Fruit fly (Drosophila melanogaster) whole organism, pupa: ENCODE measurements around the gene E2f1.

Source experiments
- CG10348 ChIP-seq: fragments of 200-800 bp; sonication (Bioruptor generic); IDR thresholded peaks from 2 replicates; pipeline ENCODE4 v1.3.6; 2022; ENCODE audit warnings: missing biosample characterization, missing genetic modification characterization
- CG12605 ChIP-seq: fragments of 200-800 bp; sonication (Bioruptor generic); IDR thresholded peaks from 2 replicates; pipeline ENCODE4 v1.3.6; 2022; ENCODE audit warnings: missing biosample characterization, missing genetic modification characterization
- CG13204 ChIP-seq: fragments of 200-800 bp; sonication (Bioruptor generic); optimal IDR thresholded peaks from 2 replicates; lab custom pipeline; 2018; ENCODE audit warnings: missing biosample characterization, mild to moderate bottlenecking, missing genetic modification characterization, moderate library complexity
- CG14655 ChIP-seq: fragments of 200-800 bp; sonication (Bioruptor generic); optimal IDR thresholded peaks from 3 replicates; lab custom pipeline; 2017; ENCODE audit warnings: mild to moderate bottlenecking, missing biosample characterization, missing genetic modification reagents, missing genetic modification characterization
- CG15710 ChIP-seq: fragments of 200-800 bp; sonication (Bioruptor generic); optimal IDR thresholded peaks from 2 replicates; lab custom pipeline; 2018; ENCODE audit warnings: missing biosample characterization, mild to moderate bottlenecking, missing genetic modification characterization, moderate library complexity
- CG17806 ChIP-seq: fragments of 200-800 bp; sonication (Bioruptor generic); optimal IDR thresholded peaks from 2 replicates; lab custom pipeline; 2018; ENCODE audit warnings: missing biosample characterization, mild to moderate bottlenecking, missing genetic modification characterization, moderate library complexity
- CG32121 ChIP-seq: fragments of 200-800 bp; sonication (Bioruptor generic); IDR thresholded peaks from 2 replicates; pipeline ENCODE4 v1.3.6; 2022; ENCODE audit warnings: missing biosample characterization, missing genetic modification characterization
- CG34367 ChIP-seq: fragments of 200-800 bp; sonication (Bioruptor generic); optimal IDR thresholded peaks from 2 replicates; lab custom pipeline; 2018; ENCODE audit warnings: missing biosample characterization, mild to moderate bottlenecking, missing genetic modification characterization
- CG4496 ChIP-seq: fragments of 200-800 bp; sonication (Bioruptor generic); IDR thresholded peaks from 3 replicates; pipeline ENCODE4 v1.3.6; 2022; ENCODE audit warnings: missing biosample characterization, missing genetic modification characterization
- CG8159 ChIP-seq: fragments of 200-800 bp; sonication (Bioruptor generic); optimal IDR thresholded peaks from 3 replicates; lab custom pipeline; 2018; ENCODE audit warnings: missing biosample characterization, mild to moderate bottlenecking, missing genetic modification characterization, moderate library complexity
- CG8301 ChIP-seq: fragments of 200-800 bp; sonication (Bioruptor generic); optimal IDR thresholded peaks from 2 replicates; lab custom pipeline; 2018; ENCODE audit warnings: missing biosample characterization, mild to moderate bottlenecking, missing genetic modification characterization
- CG9948 ChIP-seq: fragments of 200-800 bp; sonication (Bioruptor generic); optimal IDR thresholded peaks from 2 replicates; lab custom pipeline; 2018; ENCODE audit warnings: missing biosample characterization, mild to moderate bottlenecking, missing genetic modification characterization, moderate library complexity
- D1 ChIP-seq: fragments of 200-800 bp; sonication (Bioruptor generic); optimal IDR thresholded peaks from 2 replicates; lab custom pipeline; 2018; ENCODE audit warnings: missing biosample characterization, mild to moderate bottlenecking, missing genetic modification characterization, moderate library complexity
- EcR ChIP-seq: fragments of 200-800 bp; sonication (Bioruptor generic); optimal IDR thresholded peaks from 3 replicates; lab custom pipeline; 2019; ENCODE audit warnings: missing biosample characterization, missing genetic modification characterization, mild to moderate bottlenecking, moderate library complexity, missing genetic modification reagents
- Ets98B ChIP-seq: fragments of 200-800 bp; sonication (Bioruptor generic); IDR thresholded peaks from 2 replicates; pipeline ENCODE4 v1.3.6; 2022; ENCODE audit warnings: missing biosample characterization, missing genetic modification characterization
- Pif1A ChIP-seq: fragments of 200-800 bp; sonication (Bioruptor generic); optimal IDR thresholded peaks from 3 replicates; lab custom pipeline; 2016; ENCODE audit warnings: missing biosample characterization, missing genetic modification characterization
- Pif1B ChIP-seq: fragments of 200-800 bp; sonication (Bioruptor generic); optimal IDR thresholded peaks from 3 replicates; lab custom pipeline; 2016; ENCODE audit warnings: missing biosample characterization, missing genetic modification characterization
- Snoo ChIP-seq: fragments of 200-800 bp; sonication (Bioruptor generic); optimal IDR thresholded peaks from 3 replicates; lab custom pipeline; 2017; ENCODE audit warnings: missing biosample characterization, mild to moderate bottlenecking, missing genetic modification characterization, inconsistent platforms
- fd96Ca ChIP-seq: fragments of 200-800 bp; sonication (Bioruptor generic); IDR thresholded peaks from 3 replicates; pipeline ENCODE4 v1.3.6; 2022; ENCODE audit warnings: missing biosample characterization, missing genetic modification characterization
- gl ChIP-seq: fragments of 200-800 bp; sonication (Bioruptor generic); optimal IDR thresholded peaks from 2 replicates; lab custom pipeline; 2018; ENCODE audit warnings: missing biosample characterization, mild to moderate bottlenecking, missing genetic modification characterization
- rn ChIP-seq: fragments of 200-800 bp; sonication (Bioruptor generic); IDR thresholded peaks from 2 replicates; pipeline ENCODE4 v1.3.6; 2022; ENCODE audit warnings: missing biosample characterization, missing genetic modification characterization

E2f1 gene

DNA sequence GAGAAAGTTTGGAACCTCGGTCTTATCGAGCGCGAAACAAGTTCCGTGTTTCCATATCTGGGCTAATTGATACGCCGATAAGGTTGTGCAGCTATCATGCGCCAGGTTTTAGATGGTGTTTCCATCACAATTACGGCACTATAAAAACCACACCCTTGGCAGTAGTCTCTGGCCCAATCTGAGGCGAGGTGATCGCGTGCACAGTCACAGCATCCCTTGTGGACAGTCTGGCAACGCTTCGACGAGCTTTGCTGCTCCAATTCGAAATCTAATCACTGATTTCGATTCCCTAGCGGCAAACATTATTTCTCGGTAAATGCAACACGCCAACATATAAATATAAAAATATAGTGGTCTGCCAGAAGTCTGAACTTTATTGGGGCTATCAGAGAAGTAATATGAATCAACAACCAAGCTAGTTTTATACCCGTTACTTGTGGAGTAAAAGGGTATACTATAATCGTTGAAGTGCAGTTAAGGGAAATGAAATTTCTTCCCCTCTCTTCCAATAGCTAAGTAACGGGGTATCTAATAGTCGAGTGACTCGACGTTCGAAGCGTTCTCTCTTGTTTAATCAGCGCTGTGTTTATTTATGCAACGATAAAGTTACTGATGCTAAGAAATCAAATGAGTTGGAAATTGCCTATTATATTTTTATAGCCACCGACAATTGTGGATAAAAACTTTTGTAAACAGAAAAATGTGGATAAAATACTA is 1.8 kb downstream of the E2f1 start:
- TF ChIP-seq EcR (peak; percentile 45), CG4496 (GFP tag; lab: Robert Waterston, UW) (no peak)

- peak; percentile 83 for TF ChIP-seq EcR
- TF ChIP-seq CG15710 (tag; lab: Kevin White, UChicago): no peak
- TF ChIP-seq CG13204 (GFP tag; lab: Kevin White, UChicago): peak; percentile 18
Measured at dm6 chr3R:21658281-21658680, 2.4 kb downstream of the E2f1 start.

dm6 chr3R:21657489-21658018 is 3.1 kb downstream of the E2f1 start:
- no peak for TF ChIP-seq CG8301 (tag; lab: Kevin White, UChicago)
- no peak for TF ChIP-seq CG15710 (tag; lab: Kevin White, UChicago)
- no peak for TF ChIP-seq Pif1A (GFP tag; lab: Kevin White, UChicago)
- TF ChIP-seq gl (tag; lab: Kevin White, UChicago): no peak
- no peak for TF ChIP-seq Pif1B
- TF ChIP-seq CG34367 (tag; lab: Kevin White, UChicago): no peak
- TF ChIP-seq Ets98B (GFP tag; lab: Robert Waterston, UW): no peak
- no peak for TF ChIP-seq CG9948 (tag; lab: Kevin White, UChicago)
- no peak for TF ChIP-seq EcR
- no peak for TF ChIP-seq CG14655
- no peak; the same call in 2 of the 3 replicates for TF ChIP-seq fd96Ca (GFP tag; lab: Robert Waterston, UW)
- no peak for TF ChIP-seq CG13204 (GFP tag; lab: Kevin White, UChicago)
- TF ChIP-seq CG12605 (GFP tag; lab: Robert Waterston, UW): no peak
- TF ChIP-seq CG8159 (tag; lab: Kevin White, UChicago): no peak
- TF ChIP-seq CG32121 (GFP tag; lab: Robert Waterston, UW): no peak
- TF ChIP-seq Snoo (tag; lab: Kevin White, UChicago): no peak

DNA sequence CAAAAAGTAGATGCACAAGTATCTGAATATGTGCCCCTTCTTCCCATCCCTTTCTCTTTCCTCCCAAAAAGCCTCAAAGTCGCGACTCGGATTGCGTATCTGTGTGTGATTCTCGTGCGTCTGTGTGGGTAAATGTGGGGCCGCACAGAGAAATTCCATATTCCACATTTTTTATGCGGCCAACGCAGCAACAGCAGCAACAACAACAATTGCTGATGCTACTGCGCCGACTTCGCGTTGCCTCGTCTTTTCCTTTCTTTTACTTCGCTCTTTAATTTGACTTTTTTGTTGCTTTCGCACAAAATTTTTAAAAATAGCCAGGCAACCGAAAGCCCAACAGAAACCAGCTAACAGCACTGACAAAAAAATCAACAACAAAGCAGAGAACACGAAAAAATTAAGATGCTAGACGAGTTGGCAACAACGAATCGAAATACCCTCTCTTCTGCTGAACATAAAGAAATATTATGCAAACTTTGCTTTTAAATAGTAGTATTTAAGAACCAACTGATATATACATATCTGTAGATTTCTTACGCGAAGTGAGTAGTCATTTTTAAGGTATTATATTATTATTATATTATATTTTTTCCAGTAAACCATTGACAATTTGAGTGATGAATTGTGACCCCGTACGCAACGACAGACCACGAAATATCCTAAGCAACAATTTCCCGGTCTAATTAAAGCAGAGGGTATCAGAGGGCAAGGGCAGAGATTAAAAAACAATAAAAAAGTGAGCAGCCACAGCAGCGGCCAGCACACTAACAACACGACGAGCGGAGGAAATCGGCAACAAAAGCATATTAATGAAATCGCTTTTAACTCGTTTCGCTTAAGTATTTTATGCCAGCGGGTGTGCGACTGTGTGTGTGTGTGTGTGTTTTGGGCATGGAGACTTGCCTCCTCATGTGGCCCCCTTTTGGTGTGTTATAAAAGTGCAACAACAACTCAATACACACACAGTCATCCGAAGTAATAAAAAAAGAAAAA is 3.9 kb downstream of the E2f1 start:
- TF ChIP-seq CG13204 (GFP tag; lab: Kevin White, UChicago): peak; percentile 48
- peak; percentile 37 for TF ChIP-seq D1 (tag; lab: Kevin White, UChicago)
- TF ChIP-seq CG15710 (tag; lab: Kevin White, UChicago): peak; percentile 52
- peak; percentile 33; the same call in 1 of the 2 replicates for TF ChIP-seq CG32121 (GFP tag; lab: Robert Waterston, UW)
- peak; percentile 56 for TF ChIP-seq CG8301 (tag; lab: Kevin White, UChicago)
- peak; percentile 77 for TF ChIP-seq CG14655
- TF ChIP-seq Pif1B: peak; percentile 61
- peak; percentile 46; the same call in 2 of the 3 replicates for TF ChIP-seq fd96Ca (GFP tag; lab: Robert Waterston, UW)
- peak; percentile 34 for TF ChIP-seq CG34367 (tag; lab: Kevin White, UChicago)
- peak; percentile 79 for TF ChIP-seq CG8159 (tag; lab: Kevin White, UChicago)
- TF ChIP-seq Snoo (tag; lab: Kevin White, UChicago): peak; percentile 57
- TF ChIP-seq CG9948 (tag; lab: Kevin White, UChicago): peak; percentile 66
- peak; percentile 34 for TF ChIP-seq EcR
- peak; percentile 24 for TF ChIP-seq Pif1A (GFP tag; lab: Kevin White, UChicago)
- peak; percentile 40; the same call in 1 of the 2 replicates for TF ChIP-seq CG12605 (GFP tag; lab: Robert Waterston, UW)
- no peak for TF ChIP-seq CG10348 (GFP tag; lab: Robert Waterston, UW)
- TF ChIP-seq CG4496 (GFP tag; lab: Robert Waterston, UW): peak; percentile 58; the same call in 2 of the 3 replicates
- TF ChIP-seq gl (tag; lab: Kevin White, UChicago): peak; percentile 44
- TF ChIP-seq Ets98B (GFP tag; lab: Robert Waterston, UW): peak; percentile 40; the same call in 1 of the 2 replicates
- TF ChIP-seq CG17806 (tag; lab: Kevin White, UChicago): peak; percentile 56
- peak; percentile 17; the same call in 1 of the 2 replicates for TF ChIP-seq rn (GFP tag; lab: Robert Waterston, UW)
- TF ChIP-seq, all 21 proteins: peak for 20

DNA sequence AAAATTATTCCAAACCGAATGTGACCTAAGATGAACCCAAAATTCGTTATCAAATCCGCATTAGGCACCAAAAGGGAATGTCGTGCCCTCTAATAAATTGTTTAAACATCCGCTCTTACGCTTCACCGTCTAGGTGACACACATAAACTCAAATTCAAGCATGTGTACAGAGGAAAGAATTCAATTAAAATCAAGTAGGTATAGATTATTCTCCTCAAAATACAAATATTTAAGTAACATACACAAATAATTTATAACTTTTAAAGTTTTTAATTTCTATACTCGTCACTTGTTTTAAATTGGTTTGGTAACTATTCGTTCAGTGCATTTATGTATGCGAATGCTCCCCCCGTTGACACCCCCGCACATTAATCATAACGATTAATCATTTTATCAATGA is 5.3 kb downstream of the E2f1 start:
- TF ChIP-seq CG14655 (no peak), CG9948 (tag; lab: Kevin White, UChicago) (no peak), Ets98B (GFP tag; lab: Robert Waterston, UW) (no peak), CG8301 (tag; lab: Kevin White, UChicago) (no peak), CG17806 (tag; lab: Kevin White, UChicago) (peak; percentile 6), CG13204 (GFP tag; lab: Kevin White, UChicago) (no peak), CG32121 (GFP tag; lab: Robert Waterston, UW) (peak; percentile 24; the same call in 1 of the 2 replicates), CG4496 (GFP tag; lab: Robert Waterston, UW) (no peak)
